Worm (Caenorhabditis elegans) whole organism, young adult: Measurements from ENCODE around the gene slc-17.4.

Source experiments
- ama-1 ChIP-seq, 3 experiments: fragments of 150-350 bp in 1 of 3; sonication (generic microtip) in 2 of 3; optimal IDR thresholded peaks; 2 replicates each; lab custom pipeline; 2014 to 2018; ENCODE audit warnings: missing biosample characterization in 2 of 3, missing genetic modification characterization in 2 of 3, missing genetic modification reagents in 2 of 3
- bed-2 ChIP-seq: fragments of 200-800 bp; sonication (Bioruptor generic); IDR thresholded peaks from 2 replicates; pipeline ENCODE4 v1.3.6; 2022; ENCODE audit warnings: missing genetic modification reagents, missing genetic modification characterization, missing compliant biosample characterization
- dpl-1 ChIP-seq: fragments of 150-350 bp; optimal IDR thresholded peaks from 2 replicates; lab custom pipeline; 2014; ENCODE audit warnings: missing biosample characterization, missing genetic modification reagents, missing genetic modification characterization
- ekl-4 ChIP-seq: fragments of 200-800 bp; sonication (Bioruptor generic); IDR thresholded peaks from 2 replicates; pipeline ENCODE4 v1.3.6; 2022; ENCODE audit warnings: missing genetic modification reagents, missing genetic modification characterization, missing compliant biosample characterization
- hlh-12 ChIP-seq: sonication (generic microtip); optimal IDR thresholded peaks from 2 replicates; lab custom pipeline; 2016; ENCODE audit warnings: missing genetic modification characterization, missing compliant biosample characterization
- hlh-26 ChIP-seq: fragments of 200-800 bp; sonication (Bioruptor generic); conservative IDR thresholded peaks from 2 replicates; pipeline ENCODE4 v1.3.6; 2022; ENCODE audit warnings: missing genetic modification reagents, missing genetic modification characterization, missing compliant biosample characterization
- lsl-1 ChIP-seq: fragments of 200-800 bp; sonication (Bioruptor generic); optimal IDR thresholded peaks from 2 replicates; lab custom pipeline; 2018; ENCODE audit warnings: mild to moderate bottlenecking, missing genetic modification characterization, moderate library complexity, missing compliant biosample characterization
- madf-10 ChIP-seq: sonication (generic microtip); optimal IDR thresholded peaks from 2 replicates; lab custom pipeline; 2016; ENCODE audit warnings: mild to moderate bottlenecking, missing genetic modification characterization, missing compliant biosample characterization
- nhr-120 ChIP-seq: fragments of 200-800 bp; sonication (Bioruptor generic); IDR thresholded peaks from 2 replicates; pipeline ENCODE4 v1.3.6; 2022; ENCODE audit warnings: missing genetic modification characterization, missing compliant biosample characterization
- nhr-179 ChIP-seq: sonication (generic microtip); optimal IDR thresholded peaks from 2 replicates; lab custom pipeline; 2016; ENCODE audit warnings: mild to moderate bottlenecking, missing genetic modification characterization, missing compliant biosample characterization
- sptf-2 ChIP-seq: fragments of 200-800 bp; sonication (Bioruptor generic); optimal IDR thresholded peaks from 2 replicates; lab custom pipeline; 2018; ENCODE audit warnings: mild to moderate bottlenecking, missing genetic modification characterization, missing compliant biosample characterization
- unc-62 ChIP-seq: fragments of 150-350 bp; optimal IDR thresholded peaks from 2 replicates; lab custom pipeline; 2014; ENCODE audit warnings: missing biosample characterization, missing genetic modification reagents, missing genetic modification characterization

DNA sequence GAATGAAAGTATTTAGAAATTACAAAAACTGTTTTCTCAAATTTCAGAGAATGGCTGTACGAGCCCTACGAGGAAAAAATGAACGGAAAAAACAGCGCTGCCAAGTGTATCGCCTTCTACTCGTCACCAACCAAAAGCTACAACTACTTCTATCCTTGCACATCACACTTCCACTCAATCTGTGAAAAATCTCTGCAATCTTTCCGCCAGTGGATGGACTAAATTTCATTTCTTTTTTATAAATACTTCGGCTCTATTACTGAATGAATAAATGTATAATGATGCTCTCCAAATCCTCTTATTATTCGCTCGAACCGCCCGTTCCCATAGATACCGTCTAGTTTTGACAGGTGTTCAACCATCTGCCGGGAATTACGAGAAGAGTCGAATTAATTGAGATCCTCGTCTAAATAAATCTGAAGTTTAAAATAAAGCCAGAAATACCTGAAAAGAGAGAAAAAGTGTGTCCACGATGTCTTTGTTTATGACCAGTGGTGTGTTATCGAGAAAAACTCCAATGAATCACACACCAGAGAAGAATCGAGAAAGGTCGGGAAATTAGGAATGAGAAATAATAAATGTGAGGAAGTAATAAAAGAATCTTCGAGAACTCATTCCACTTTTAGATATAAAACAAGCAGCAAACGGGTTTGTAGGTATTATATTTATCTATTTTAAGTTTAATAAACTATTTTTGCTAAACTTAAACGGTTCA, 13.9 kb downstream of the slc-17.4 start:
- no peak for TF ChIP-seq lsl-1 (GFP tag; lab: Kevin White, UChicago)
- no peak for TF ChIP-seq dpl-1
- no peak for TF ChIP-seq hlh-12 (tag; lab: Kevin White, UChicago)
- TF ChIP-seq unc-62 (GFP tag; lab: Kevin White, UChicago) = no peak
- TF ChIP-seq hlh-26 (GFP tag; lab: Robert Waterston, UW) = no peak
- no peak for TF ChIP-seq bed-2
- TF ChIP-seq nhr-120 (GFP tag; lab: Robert Waterston, UW) = no peak
- no peak for TF ChIP-seq nhr-179 (tag; lab: Kevin White, UChicago)
- TF ChIP-seq ekl-4 = no peak
- no peak for TF ChIP-seq ama-1 (optimal IDR thresholded peaks at IDR 0.05; lab: Kevin White, UChicago)
- TF ChIP-seq ama-1 (GFP tag; optimal IDR thresholded peaks at IDR 0.05; lab: Kevin White, UChicago) = no peak
- TF ChIP-seq madf-10 (tag; lab: Kevin White, UChicago) = no peak
- no peak for TF ChIP-seq sptf-2 (GFP tag; lab: Kevin White, UChicago)
